Fruit fly (Drosophila melanogaster) whole organism, prepupa: Measurements from ENCODE around the gene CG12121.
A peak's percentile ranks its signal among the peaks of the same experiment; 100 is the strongest.

Source experiments
- Blimp-1 ChIP-seq: fragments of 200-800 bp; sonication (Bioruptor generic); optimal IDR thresholded peaks from 3 replicates; lab custom pipeline; 2017; ENCODE audit warnings: missing biosample characterization, missing genetic modification characterization, mild to moderate bottlenecking, moderate library complexity, missing genetic modification reagents
- CG10631 ChIP-seq: fragments of 200-800 bp; sonication (Bioruptor generic); optimal IDR thresholded peaks from 2 replicates; lab custom pipeline; 2016; ENCODE audit warnings: missing biosample characterization, missing genetic modification characterization
- CG10669 ChIP-seq: fragments of 200-800 bp; sonication (Bioruptor generic); optimal IDR thresholded peaks from 3 replicates; lab custom pipeline; 2018; ENCODE audit warnings: missing biosample characterization, mild to moderate bottlenecking, missing genetic modification characterization, moderate library complexity
- CG11294 ChIP-seq: fragments of 200-800 bp; sonication (Bioruptor generic); IDR thresholded peaks from 2 replicates; pipeline ENCODE4 v1.3.6; 2022; ENCODE audit warnings: missing biosample characterization, missing genetic modification characterization
- CG11762 ChIP-seq: fragments of 200-800 bp; sonication (Bioruptor generic); optimal IDR thresholded peaks from 3 replicates; lab custom pipeline; 2016; ENCODE audit warnings: missing biosample characterization, missing genetic modification characterization; ENCODE audit not compliant: insufficient read depth
- CG11902 ChIP-seq: fragments of 200-800 bp; sonication (Bioruptor generic); optimal IDR thresholded peaks from 3 replicates; lab custom pipeline; 2016; ENCODE audit warnings: missing biosample characterization, missing genetic modification characterization
- CG15336 ChIP-seq: fragments of 200-800 bp; sonication (Bioruptor generic); IDR thresholded peaks from 2 replicates; pipeline ENCODE4 v1.3.6; 2022; ENCODE audit warnings: missing biosample characterization, missing genetic modification characterization
- CG1621 ChIP-seq: fragments of 200-800 bp; sonication (Bioruptor generic); optimal IDR thresholded peaks from 3 replicates; lab custom pipeline; 2018; ENCODE audit warnings: missing biosample characterization, mild to moderate bottlenecking, missing genetic modification characterization
- CG16779 ChIP-seq: fragments of 200-800 bp; sonication (Bioruptor generic); optimal IDR thresholded peaks from 3 replicates; lab custom pipeline; 2017; ENCODE audit warnings: missing biosample characterization, mild to moderate bottlenecking, missing genetic modification characterization
- CG3032 ChIP-seq: fragments of 200-800 bp; optimal IDR thresholded peaks from 2 replicates; lab custom pipeline; 2019; ENCODE audit warnings: missing biosample characterization, mild to moderate bottlenecking, missing genetic modification characterization, moderate library complexity
- CG31627 ChIP-seq: fragments of 200-800 bp; sonication (Bioruptor generic); optimal IDR thresholded peaks from 3 replicates; lab custom pipeline; 2016; ENCODE audit warnings: missing biosample characterization, missing genetic modification characterization
- CG32006 ChIP-seq: fragments of 200-800 bp; sonication (Bioruptor generic); optimal IDR thresholded peaks from 3 replicates; lab custom pipeline; 2017; ENCODE audit warnings: missing biosample characterization, mild to moderate bottlenecking, missing genetic modification characterization
- CG34406 ChIP-seq: fragments of 200-800 bp; sonication (Bioruptor generic); optimal IDR thresholded peaks from 3 replicates; lab custom pipeline; 2016; ENCODE audit warnings: missing biosample characterization, missing genetic modification characterization
- CG4318 ChIP-seq: fragments of 200-800 bp; sonication (Bioruptor generic); optimal IDR thresholded peaks from 3 replicates; lab custom pipeline; 2017; ENCODE audit warnings: missing biosample characterization, mild to moderate bottlenecking, missing genetic modification characterization
- CG6808 ChIP-seq: fragments of 200-800 bp; sonication (Bioruptor generic); optimal IDR thresholded peaks from 3 replicates; lab custom pipeline; 2017; ENCODE audit warnings: missing biosample characterization, missing genetic modification characterization, mild to moderate bottlenecking, moderate library complexity, missing genetic modification reagents
- CG6854 ChIP-seq: fragments of 200-800 bp; sonication (Bioruptor generic); optimal IDR thresholded peaks from 2 replicates; lab custom pipeline; 2017; ENCODE audit warnings: missing biosample characterization, mild to moderate bottlenecking, missing genetic modification characterization
- CG8319 ChIP-seq: fragments of 200-800 bp; sonication (Bioruptor generic); optimal IDR thresholded peaks from 3 replicates; lab custom pipeline; 2016; ENCODE audit warnings: missing biosample characterization, missing genetic modification characterization
- CG8632 ChIP-seq: fragments of 200-800 bp; sonication (Bioruptor generic); optimal IDR thresholded peaks from 3 replicates; lab custom pipeline; 2016; ENCODE audit warnings: missing biosample characterization, missing genetic modification characterization
- CG9139 ChIP-seq: fragments of 200-800 bp; sonication (Bioruptor generic); optimal IDR thresholded peaks from 3 replicates; lab custom pipeline; 2017; ENCODE audit warnings: missing biosample characterization, mild to moderate bottlenecking, missing genetic modification characterization
- Eip75B ChIP-seq: fragments of 200-800 bp; sonication (Bioruptor generic); optimal IDR thresholded peaks from 3 replicates; lab custom pipeline; 2016; ENCODE audit warnings: missing biosample characterization, missing genetic modification characterization
- Eip78C ChIP-seq: fragments of 200-800 bp; sonication (Bioruptor generic); peaks from one replicate; lab custom pipeline; 2016; ENCODE audit warnings: missing biosample characterization, missing genetic modification characterization
- Ets21C ChIP-seq: fragments of 200-800 bp; sonication (Bioruptor generic); optimal IDR thresholded peaks from 3 replicates; lab custom pipeline; 2016; ENCODE audit warnings: missing biosample characterization, missing genetic modification characterization
- Ets96B ChIP-seq: fragments of 200-800 bp; optimal IDR thresholded peaks from 2 replicates; lab custom pipeline; 2019; ENCODE audit warnings: missing biosample characterization, mild to moderate bottlenecking, missing genetic modification characterization, moderate library complexity
- Hr38 ChIP-seq: sonication (Bioruptor generic); optimal IDR thresholded peaks from 2 replicates; lab custom pipeline; 2016; ENCODE audit warnings: missing biosample characterization, missing genetic modification characterization
- Hr39 ChIP-seq: fragments of 200-800 bp; sonication (Bioruptor generic); optimal IDR thresholded peaks from 2 replicates; lab custom pipeline; 2016; ENCODE audit warnings: missing biosample characterization, missing genetic modification characterization
- Lpt ChIP-seq: fragments of 200-800 bp; sonication (Bioruptor generic); optimal IDR thresholded peaks from 3 replicates; lab custom pipeline; 2016; ENCODE audit warnings: missing biosample characterization, missing genetic modification characterization
- Met ChIP-seq: fragments of 200-800 bp; sonication (Bioruptor generic); optimal IDR thresholded peaks from 3 replicates; lab custom pipeline; 2016; ENCODE audit warnings: missing biosample characterization, missing genetic modification characterization
- OdsH ChIP-seq: fragments of 200-800 bp; sonication (Bioruptor generic); optimal IDR thresholded peaks from 3 replicates; lab custom pipeline; 2016; ENCODE audit warnings: missing biosample characterization, missing genetic modification characterization
- Smox ChIP-seq: fragments of 200-800 bp; sonication (Bioruptor generic); optimal IDR thresholded peaks from 3 replicates; lab custom pipeline; 2016; ENCODE audit warnings: missing biosample characterization, missing genetic modification characterization
- Sox102F ChIP-seq: fragments of 200-800 bp; sonication (Bioruptor generic); optimal IDR thresholded peaks from 2 replicates; lab custom pipeline; 2016; ENCODE audit warnings: missing biosample characterization, mild to moderate bottlenecking, missing genetic modification characterization
- Sox14 ChIP-seq: fragments of 200-800 bp; sonication (Bioruptor generic); optimal IDR thresholded peaks from 3 replicates; lab custom pipeline; 2016; ENCODE audit warnings: missing biosample characterization, missing genetic modification characterization
- acj6 ChIP-seq: fragments of 200-800 bp; sonication (Bioruptor generic); optimal IDR thresholded peaks from 3 replicates; lab custom pipeline; 2016; ENCODE audit warnings: missing biosample characterization, missing genetic modification characterization
- cyc ChIP-seq: fragments of 200-800 bp; sonication (Bioruptor generic); optimal IDR thresholded peaks from 3 replicates; lab custom pipeline; 2016; ENCODE audit warnings: missing biosample characterization, missing genetic modification characterization
- eg ChIP-seq: fragments of 200-800 bp; sonication (Bioruptor generic); IDR thresholded peaks from 3 replicates; pipeline ENCODE4 v1.3.6; 2022; ENCODE audit warnings: missing biosample characterization, missing genetic modification characterization
- esn ChIP-seq: fragments of 200-800 bp; sonication (Bioruptor generic); optimal IDR thresholded peaks from 2 replicates; lab custom pipeline; 2016; ENCODE audit warnings: missing biosample characterization, mild to moderate bottlenecking, missing genetic modification characterization, moderate library complexity
- fd59A ChIP-seq: fragments of 200-800 bp; sonication (Bioruptor generic); optimal IDR thresholded peaks from 2 replicates; lab custom pipeline; 2017; ENCODE audit warnings: missing biosample characterization, mild to moderate bottlenecking, missing genetic modification characterization, missing genetic modification reagents
- fd85E ChIP-seq: fragments of 200-800 bp; sonication (Bioruptor generic); optimal IDR thresholded peaks from 3 replicates; lab custom pipeline; 2016; ENCODE audit warnings: missing biosample characterization, missing genetic modification characterization
- fkh ChIP-seq: fragments of 200-800 bp; sonication (Bioruptor generic); optimal IDR thresholded peaks from 3 replicates; lab custom pipeline; 2017; ENCODE audit warnings: missing biosample characterization, mild to moderate bottlenecking, missing genetic modification characterization, moderate library complexity
- lz ChIP-seq: fragments of 200-800 bp; sonication (Bioruptor generic); optimal IDR thresholded peaks from 3 replicates; lab custom pipeline; 2016; ENCODE audit warnings: missing biosample characterization, missing genetic modification characterization
- net ChIP-seq: fragments of 200-800 bp; sonication (Bioruptor generic); optimal IDR thresholded peaks from 3 replicates; lab custom pipeline; 2016; ENCODE audit warnings: missing biosample characterization, missing genetic modification characterization
- pdm3 ChIP-seq: fragments of 200-800 bp; sonication (Bioruptor generic); optimal IDR thresholded peaks from 3 replicates; lab custom pipeline; 2016; ENCODE audit warnings: missing biosample characterization, missing genetic modification characterization
- salr ChIP-seq, 2 experiments: fragments of 200-800 bp; sonication (Bioruptor generic); optimal IDR thresholded peaks; 3 replicates each; lab custom pipeline; 2016 to 2018; ENCODE audit warnings: missing biosample characterization in 2 of 2, missing genetic modification characterization in 2 of 2, mild to moderate bottlenecking in 1 of 2
- svp ChIP-seq: fragments of 200-800 bp; sonication (Bioruptor generic); peaks from one replicate; lab custom pipeline; 2016; ENCODE audit warnings: missing biosample characterization, missing genetic modification characterization
- topi ChIP-seq: fragments of 200-800 bp; sonication (Bioruptor generic); optimal IDR thresholded peaks from 3 replicates; lab custom pipeline; 2016; ENCODE audit warnings: missing biosample characterization, missing genetic modification characterization
- vri ChIP-seq: fragments of 200-800 bp; sonication (Bioruptor generic); optimal IDR thresholded peaks from 3 replicates; lab custom pipeline; 2016; ENCODE audit warnings: missing biosample characterization, mild to moderate bottlenecking, missing genetic modification characterization

The CG12121 gene

DNA sequence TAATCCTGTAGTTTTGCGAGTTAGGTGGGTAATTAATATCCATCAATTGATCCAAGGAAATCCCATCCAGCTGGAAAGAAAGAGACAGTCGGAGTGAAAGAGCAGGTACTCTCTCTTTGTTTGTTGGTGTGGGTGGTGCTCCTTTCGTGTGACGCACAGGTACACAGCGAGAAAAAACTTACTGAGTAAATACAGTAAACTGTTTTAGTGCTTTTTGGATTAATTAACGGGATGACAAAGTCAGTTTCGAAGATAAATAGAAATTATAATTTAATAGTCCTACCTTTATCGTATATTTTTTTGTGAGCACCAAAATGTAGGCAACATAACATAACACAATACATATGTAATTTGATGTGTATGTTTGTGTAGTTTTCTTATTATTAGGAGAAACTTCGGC is 15.9 kb upstream of the CG12121 start (continued):
- no peak for TF ChIP-seq CG11294 (GFP tag; lab: Robert Waterston, UW)
- no peak for TF ChIP-seq CG8319 (GFP tag; lab: Kevin White, UChicago)
- peak; percentile 20 for TF ChIP-seq Hr39
- TF ChIP-seq CG6854, result no peak
- TF ChIP-seq salr (GFP tag; optimal IDR thresholded peaks at IDR 0.05; lab: Kevin White, UChicago), result peak in 1 of 2 experiments; percentile 23
- peak; percentile 2 for TF ChIP-seq CG11762 (GFP tag; lab: Kevin White, UChicago)
- peak; percentile 27 for TF ChIP-seq CG8632 (GFP tag; lab: Kevin White, UChicago)
- peak; percentile 43 for TF ChIP-seq CG6808 (GFP tag; lab: Kevin White, UChicago)
- TF ChIP-seq CG10631, result peak; percentile 52
- TF ChIP-seq Sox14 (GFP tag; lab: Kevin White, UChicago), result peak; percentile 28
- TF ChIP-seq CG4318 (GFP tag; lab: Kevin White, UChicago), result no peak
- TF ChIP-seq Lpt (GFP tag; lab: Kevin White, UChicago), result no peak
- TF ChIP-seq fd85E, result no peak
- no peak for TF ChIP-seq Sox102F (GFP tag; lab: Kevin White, UChicago)
- TF ChIP-seq CG9139, result no peak
- peak; percentile 54 for TF ChIP-seq Smox
- no peak for TF ChIP-seq CG1621 (tag; lab: Kevin White, UChicago)

dm6 chrX:9247171-9247783 is 15.1 kb upstream of the CG12121 start, which contains the start of the genes amx and Dsor1:
Gene amx (minus strand): TSS chrX:9247336.
Gene Dsor1 (plus strand): TSS chrX:9247342.
- no peak for TF ChIP-seq CG32006 (GFP tag; lab: Kevin White, UChicago)
- TF ChIP-seq CG6854, result no peak
- peak; percentile 11 for TF ChIP-seq svp (GFP tag; lab: Kevin White, UChicago)
- TF ChIP-seq Eip78C, result peak; percentile 59
- TF ChIP-seq CG4318 (GFP tag; lab: Kevin White, UChicago), result no peak
- no peak for TF ChIP-seq Ets96B (tag; lab: Kevin White, UChicago)
- TF ChIP-seq Sox14 (GFP tag; lab: Kevin White, UChicago), result peak; percentile 7

DNA sequence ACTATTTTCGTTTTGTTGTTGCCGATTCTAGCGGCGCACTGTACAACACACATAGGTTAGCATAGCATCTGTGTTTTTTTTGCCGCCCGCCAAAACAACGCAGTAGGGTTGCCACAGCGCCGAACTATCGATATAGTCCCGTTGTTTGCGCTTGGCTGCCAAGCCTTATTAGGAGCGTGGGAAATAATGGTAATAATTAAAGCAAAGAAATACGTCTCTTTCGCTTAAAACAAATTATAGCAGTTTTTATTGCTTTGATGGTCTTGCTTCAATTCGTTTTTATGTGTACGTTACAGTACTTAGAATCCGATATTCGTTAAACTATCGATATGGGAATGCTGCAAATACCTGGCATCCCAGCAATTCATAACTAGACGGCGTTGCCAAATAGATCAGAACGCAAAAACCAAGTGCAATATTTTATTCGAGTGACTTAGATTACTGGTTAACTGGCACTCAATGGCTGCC is 11.3 kb upstream of the CG12121 start, which contains the start of the genes mxc and Larp7:
mxc (minus strand) TSS at position 51 of the 468 bp plus-strand sequence.
Larp7 (plus strand) TSS at position 401 of the 468 bp plus-strand sequence.
- no peak for TF ChIP-seq Hr38 (GFP tag; lab: Kevin White, UChicago)
- no peak for TF ChIP-seq topi (GFP tag; lab: Kevin White, UChicago)
- peak; percentile 20 for TF ChIP-seq fd59A (GFP tag; lab: Kevin White, UChicago)
- TF ChIP-seq esn (GFP tag; lab: Kevin White, UChicago), result peak; percentile 65
- no peak for TF ChIP-seq OdsH (GFP tag; lab: Kevin White, UChicago)
- TF ChIP-seq Smox, result no peak
- no peak for TF ChIP-seq CG6808 (GFP tag; lab: Kevin White, UChicago)
- peak; percentile 39 for TF ChIP-seq Ets96B (tag; lab: Kevin White, UChicago)
- no peak for TF ChIP-seq net
- peak; percentile 38 for TF ChIP-seq CG34406 (GFP tag; lab: Kevin White, UChicago)
- no peak for TF ChIP-seq salr (GFP tag; optimal IDR thresholded peaks at IDR 0.05; lab: Kevin White, UChicago)
- TF ChIP-seq Lpt (GFP tag; lab: Kevin White, UChicago), result no peak
- no peak for TF ChIP-seq CG9139
- TF ChIP-seq Ets21C (GFP tag; lab: Kevin White, UChicago), result no peak
- 0 out of 2 replicates have a peak, but pooled peaks have one; percentile 33 for TF ChIP-seq CG15336 (GFP tag; lab: Robert Waterston, UW)
- peak; percentile 71 for TF ChIP-seq cyc (GFP tag; lab: Kevin White, UChicago)
- no peak for TF ChIP-seq Sox102F (GFP tag; lab: Kevin White, UChicago)
- no peak for TF ChIP-seq Met (GFP tag; lab: Kevin White, UChicago)
- TF ChIP-seq CG8319 (GFP tag; lab: Kevin White, UChicago), result no peak
- TF ChIP-seq pdm3 (GFP tag; lab: Kevin White, UChicago), result no peak
- TF ChIP-seq CG10669 (GFP tag; lab: Kevin White, UChicago), result no peak
- peak; percentile 76 for TF ChIP-seq CG31627 (GFP tag; lab: Kevin White, UChicago)
- TF ChIP-seq eg, result no peak
- TF ChIP-seq CG1621 (tag; lab: Kevin White, UChicago), result no peak
- TF ChIP-seq Sox14 (GFP tag; lab: Kevin White, UChicago), result no peak
- 0 out of 2 replicates have a peak, but pooled peaks have one; percentile 35 for TF ChIP-seq CG11294 (GFP tag; lab: Robert Waterston, UW)
- TF ChIP-seq CG16779 (tag; lab: Kevin White, UChicago), result no peak
- no peak for TF ChIP-seq CG32006 (GFP tag; lab: Kevin White, UChicago)
- TF ChIP-seq Eip75B (GFP tag; lab: Kevin White, UChicago), result no peak
- peak; percentile 82 for TF ChIP-seq svp (GFP tag; lab: Kevin White, UChicago)
- no peak for TF ChIP-seq CG8632 (GFP tag; lab: Kevin White, UChicago)
- peak; percentile 45 for TF ChIP-seq CG11902 (GFP tag; lab: Kevin White, UChicago)
- TF ChIP-seq acj6 (GFP tag; lab: Kevin White, UChicago), result no peak
- TF ChIP-seq Blimp-1, result no peak
- TF ChIP-seq fkh (GFP tag; lab: Kevin White, UChicago), result no peak
- TF ChIP-seq lz (GFP tag; lab: Kevin White, UChicago), result peak; percentile 85
- TF ChIP-seq vri (GFP tag; lab: Kevin White, UChicago), result no peak
- TF ChIP-seq CG3032 (tag; lab: Kevin White, UChicago), result peak; percentile 65
